Worm (Caenorhabditis elegans): ENCODE measurements around the gene M106.7.

M106.7 gene

ce11 chrII:10819928-10820423 is 37.0 kb downstream of the M106.7 start, which contains the start of gene R06F6.8:
R06F6.8 (minus strand) TSS chrII:10819978.
- TF ChIP-seq lin-39 (tag; optimal IDR thresholded peaks at IDR 0.05), result peak; percentile 19
- no peak for TF ChIP-seq egl-27 (tag; optimal IDR thresholded peaks at IDR 0.05)
- no peak for TF ChIP-seq nhr-77 (tag; optimal IDR thresholded peaks at IDR 0.05)
- TF ChIP-seq lin-15B (tag; optimal IDR thresholded peaks at IDR 0.05), result peak; percentile 50
- peak; percentile 32 for TF ChIP-seq pha-4 (tag; optimal IDR thresholded peaks at IDR 0.05)
- peak; percentile 20 for TF ChIP-seq snpc-4 (tag; optimal IDR thresholded peaks at IDR 0.05)
- peak; percentile 47 for TF ChIP-seq nfya-1 (tag; optimal IDR thresholded peaks at IDR 0.05; ENCODE audit: insufficient read depth)
- TF ChIP-seq pqm-1 (tag; optimal IDR thresholded peaks at IDR 0.05), result no peak

ce11 chrII:10810690-10811089 is 46.3 kb downstream of the M106.7 start, which contains the start of gene msrp-7:
msrp-7 (plus strand) TSS chrII:10810990.
- no peak for TF ChIP-seq fos-1 (tag; optimal IDR thresholded peaks at IDR 0.05)
- TF ChIP-seq ceh-16 (tag; optimal IDR thresholded peaks at IDR 0.05), result no peak
- TF ChIP-seq nhr-43 (tag; optimal IDR thresholded peaks at IDR 0.05; ENCODE audit: poor library complexity, severe bottlenecking), result no peak
- TF ChIP-seq aly-2 (tag; optimal IDR thresholded peaks at IDR 0.05), result no peak
- no peak for TF ChIP-seq ceh-9 (tag; optimal IDR thresholded peaks at IDR 0.05)
- TF ChIP-seq pqm-1 (tag; optimal IDR thresholded peaks at IDR 0.05), result no peak
- TF ChIP-seq nhr-28 (tag; optimal IDR thresholded peaks at IDR 0.05), result no peak
- TF ChIP-seq hmg-11 (tag; optimal IDR thresholded peaks at IDR 0.05), result no peak
- TF ChIP-seq jun-1 (tag; optimal IDR thresholded peaks at IDR 0.05), result no peak
- TF ChIP-seq pha-4 (tag; optimal IDR thresholded peaks at IDR 0.05), result no peak
- no peak for TF ChIP-seq ztf-4 (tag; optimal IDR thresholded peaks at IDR 0.05)
- TF ChIP-seq ZK546.5 (tag; optimal IDR thresholded peaks at IDR 0.05), result no peak
- no peak for TF ChIP-seq ceh-28 (tag; optimal IDR thresholded peaks at IDR 0.05)
- no peak for TF ChIP-seq ama-1 (optimal IDR thresholded peaks at IDR 0.05)
- no peak for TF ChIP-seq fkh-10 (GFP tag; optimal IDR thresholded peaks at IDR 0.05)

- TF ChIP-seq fkh-2 (tag; optimal IDR thresholded peaks at IDR 0.05) (no peak), unc-62 (GFP tag; optimal IDR thresholded peaks at IDR 0.05) (no peak), nfya-1 (tag; optimal IDR thresholded peaks at IDR 0.05; ENCODE audit: insufficient read depth) (no peak)
Observed at ce11 chrII:10808708-10809343, 48.2 kb downstream of the M106.7 start, which contains the start of gene R06F6.14. R06F6.14 (plus strand) TSS chrII:10809293.

Measured in whole organism, L3 larva.